Fruit fly (Drosophila melanogaster): ENCODE measurements around the gene CG8087.

DNA sequence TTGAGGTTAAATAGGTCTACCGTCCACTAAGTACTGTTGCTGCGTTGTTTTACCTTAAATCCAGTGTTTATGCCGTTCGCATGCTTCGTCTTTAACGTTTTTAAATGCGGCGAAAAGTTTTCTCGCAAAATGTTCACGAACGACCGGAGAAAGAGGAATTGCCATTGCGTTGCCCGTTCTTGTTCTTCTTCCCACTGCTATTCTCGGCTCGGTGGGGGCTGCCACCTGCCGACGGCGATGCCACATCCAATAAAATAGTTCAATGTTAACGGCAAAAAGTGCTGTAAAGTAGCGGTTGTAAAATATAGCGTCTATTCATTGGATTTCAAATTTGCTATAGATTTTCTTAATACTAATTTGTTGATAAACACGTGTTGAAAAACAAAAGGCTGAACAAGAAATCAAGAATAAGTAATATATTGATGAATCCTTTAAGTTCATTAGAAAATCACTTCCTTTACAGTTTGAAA is 11.1 kb upstream of the CG8087 start, which contains the start of gene CG7987:
- TF ChIP-seq CG4496 (GFP tag; IDR thresholded peaks at IDR 0.05) (peak; percentile 22; the same call in 1 of the 3 replicates), EcR (GFP tag; optimal IDR thresholded peaks at IDR 0.05) (no peak), Pif1B (GFP tag; optimal IDR thresholded peaks at IDR 0.05) (no peak), CG13204 (GFP tag; optimal IDR thresholded peaks at IDR 0.05) (no peak), CG17806 (tag; optimal IDR thresholded peaks at IDR 0.05) (no peak)

Data from whole organism, pupa.